Worm (Caenorhabditis elegans) whole organism, L4 larva: Measurements from ENCODE around the gene C49C8.6.

Experiments used
- fkh-10 ChIP-seq: fragments of 150-350 bp; optimal IDR thresholded peaks from 2 replicates; lab custom pipeline; 2014; ENCODE audit warnings: missing biosample characterization, missing genetic modification reagents, missing genetic modification characterization
- lsy-2 ChIP-seq, 2 experiments: fragments of 150-350 bp in 1 of 2; sonication (generic microtip) in 1 of 2; optimal IDR thresholded peaks; 2 replicates each; lab custom pipeline; 2014 to 2017; ENCODE audit warnings: missing biosample characterization in 2 of 2, missing genetic modification characterization in 2 of 2
- mep-1 ChIP-seq: fragments of 150-350 bp; sonication (generic microtip); optimal IDR thresholded peaks from 3 replicates; lab custom pipeline; 2014; ENCODE audit warnings: missing biosample characterization, missing genetic modification characterization
- nhr-25 ChIP-seq: sonication (generic microtip); optimal IDR thresholded peaks from 2 replicates; lab custom pipeline; 2017; ENCODE audit warnings: missing genetic modification characterization, mild to moderate bottlenecking, missing compliant biosample characterization, antibody characterized with exemption, moderate library complexity, borderline replicate concordance; ENCODE audit not compliant: insufficient read depth
- nhr-28 ChIP-seq: fragments of 150-350 bp; optimal IDR thresholded peaks from 2 replicates; lab custom pipeline; 2014; ENCODE audit warnings: missing biosample characterization, missing genetic modification characterization
- unc-62 ChIP-seq, 3 experiments: fragments of 150-350 bp in 1 of 3; sonication (generic microtip); optimal IDR thresholded peaks in 2 of 3; peaks in 1 of 3; 1 replicate in 1 of 3; 2 replicates in 2 of 3; lab custom pipeline; 2014 to 2017; ENCODE audit warnings: missing biosample characterization in 3 of 3, missing genetic modification characterization in 3 of 3, missing genetic modification reagents in 3 of 3, missing genotype in 1 of 3

DNA sequence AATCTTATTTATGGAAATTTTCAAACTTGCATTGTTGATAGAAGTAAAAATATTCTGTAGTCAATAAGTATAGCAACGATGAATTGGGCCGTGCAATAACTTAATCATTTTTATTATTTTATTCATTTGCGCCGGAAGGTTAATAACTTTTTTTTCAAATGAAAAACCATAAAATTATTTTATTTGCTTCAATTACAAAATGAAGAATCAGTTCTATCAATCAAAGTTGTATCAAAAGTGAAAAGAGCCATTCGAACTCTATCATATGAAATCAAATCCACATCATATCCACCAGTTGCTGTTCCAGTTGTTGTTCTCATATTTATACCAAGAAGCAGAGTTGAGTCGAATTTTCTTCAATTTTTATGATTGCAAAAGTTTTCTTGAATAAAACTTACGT, 9.5 kb downstream of the C49C8.6 start, which contains the start of gene cyp-33E1:
- TF ChIP-seq unc-62 (GFP tag; optimal IDR thresholded peaks at IDR 0.05 in 1 of 2; lab: Kevin White, UChicago) = no peak
- no peak for TF ChIP-seq unc-62 (tag; optimal IDR thresholded peaks at IDR 0.05; lab: Kevin White, UChicago)
- TF ChIP-seq nhr-28 = no peak
- TF ChIP-seq mep-1 (tag; lab: Kevin White, UChicago) = no peak
- TF ChIP-seq fkh-10 (GFP tag; lab: Kevin White, UChicago) = no peak
- no peak for TF ChIP-seq lsy-2 (tag; optimal IDR thresholded peaks at IDR 0.05; lab: Kevin White, UChicago)
- no peak for TF ChIP-seq nhr-25 (tag; lab: Kevin White, UChicago)
